Fruit fly (Drosophila melanogaster): ENCODE results near the gene Fnta.

dm6 chr2L:4821757-4822156, 8.7 kb downstream of the Fnta start, which contains the start of gene CG15628:
- TF ChIP-seq Lpt (GFP tag; optimal IDR thresholded peaks at IDR 0.05) (no peak), CG8319 (GFP tag; optimal IDR thresholded peaks at IDR 0.05) (no peak), lz (GFP tag; optimal IDR thresholded peaks at IDR 0.05) (no peak), svp (GFP tag) (no peak), Hr39 (GFP tag; optimal IDR thresholded peaks at IDR 0.05) (no peak), spab (GFP tag; optimal IDR thresholded peaks at IDR 0.05) (no peak)
